Fruit fly (Drosophila melanogaster): ENCODE results near the gene CG11658.

The CG11658 gene

DNA sequence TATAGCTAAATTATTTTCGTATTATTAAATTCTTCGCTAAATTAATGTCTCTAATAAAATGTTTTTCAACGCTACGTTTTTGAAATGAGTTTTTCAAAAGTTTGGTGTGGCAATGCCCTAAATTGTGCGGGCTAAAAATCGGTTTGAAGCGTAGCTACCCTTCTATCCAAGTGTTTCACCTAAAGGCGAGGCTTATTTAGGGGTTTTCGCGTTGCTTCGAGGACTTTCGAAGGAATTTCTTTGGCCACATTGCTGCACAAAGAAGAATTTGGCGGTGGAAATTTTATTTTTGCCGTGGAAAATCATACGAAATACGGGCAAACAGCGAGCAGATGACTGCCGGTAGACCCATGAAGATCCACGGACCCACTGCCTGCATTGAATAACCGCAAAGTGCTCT is 26.6 kb downstream of the CG11658 start, which contains the start of gene TfIIEalpha (continued):
- no peak for TF ChIP-seq CHES-1-like (GFP tag; optimal IDR thresholded peaks at IDR 0.05)
- no peak for TF ChIP-seq D19A (tag; optimal IDR thresholded peaks at IDR 0.05)
- peak; percentile 62 for TF ChIP-seq Hmr (GFP tag; optimal IDR thresholded peaks at IDR 0.05)
- TF ChIP-seq CG7928 (GFP tag; optimal IDR thresholded peaks at IDR 0.05), result peak; percentile 15
- TF ChIP-seq rib (GFP tag; IDR thresholded peaks at IDR 0.05), result no peak
- no peak for TF ChIP-seq psq (GFP tag; optimal IDR thresholded peaks at IDR 0.05)
- peak; percentile 21 for TF ChIP-seq CG12391 (tag; optimal IDR thresholded peaks at IDR 0.05)
- peak; percentile 76 for TF ChIP-seq Med (GFP tag)
- TF ChIP-seq CTCF (GFP tag; optimal IDR thresholded peaks at IDR 0.05), result peak; percentile 16
- peak in 1 of 2 experiments; percentile 4 for TF ChIP-seq insv (GFP tag; optimal IDR thresholded peaks at IDR 0.05)
- peak; percentile 11 for TF ChIP-seq Hsf (GFP tag; optimal IDR thresholded peaks at IDR 0.05)
- peak; percentile 88 for TF ChIP-seq CG9797 (GFP tag; optimal IDR thresholded peaks at IDR 0.05)
- no peak for TF ChIP-seq tx (GFP tag; optimal IDR thresholded peaks at IDR 0.05)
- 0 out of 2 replicates have a peak, but pooled peaks have one; percentile 31 for TF ChIP-seq hbn (GFP tag; IDR thresholded peaks at IDR 0.05; ENCODE audit: partially characterized antibody)
- TF ChIP-seq Pdp1 (GFP tag; optimal IDR thresholded peaks at IDR 0.05), result peak in 1 of 2 experiments; percentile 56
- peak; percentile 55 for TF ChIP-seq Sin3A (optimal IDR thresholded peaks at IDR 0.05)
- TF ChIP-seq phol (tag; optimal IDR thresholded peaks at IDR 0.05), result peak; percentile 54
- peak; percentile 11 for TF ChIP-seq Fer1 (GFP tag; optimal IDR thresholded peaks at IDR 0.05)
- peak; percentile 12 for TF ChIP-seq chn (GFP tag; optimal IDR thresholded peaks at IDR 0.05)
- peak; percentile 51; the same call in 1 of the 2 replicates for TF ChIP-seq bbx (GFP tag; IDR thresholded peaks at IDR 0.05; ENCODE audit: partially characterized antibody)
- TF ChIP-seq E2f1 (GFP tag; IDR thresholded peaks at IDR 0.05), result peak; percentile 49; the same call in 1 of the 2 replicates
- TF ChIP-seq Bgb (GFP tag; IDR thresholded peaks at IDR 0.05; ENCODE audit: partially characterized antibody), result peak; percentile 54; the same call in 1 of the 2 replicates
- TF ChIP-seq CG6854 (GFP tag; optimal IDR thresholded peaks at IDR 0.05), result no peak
- TF ChIP-seq lmd (GFP tag; IDR thresholded peaks at IDR 0.05), result no peak
- TF ChIP-seq E2f2 (GFP tag; IDR thresholded peaks at IDR 0.05), result peak; percentile 90
- peak; percentile 27 for TF ChIP-seq CG12769 (tag; optimal IDR thresholded peaks at IDR 0.05)
- peak; percentile 99 for TF ChIP-seq gfzf (GFP tag; optimal IDR thresholded peaks at IDR 0.05)
- peak; percentile 0 for TF ChIP-seq gem (tag; optimal IDR thresholded peaks at IDR 0.05)
- no peak for TF ChIP-seq Atf3 (GFP tag; optimal IDR thresholded peaks at IDR 0.05)
- peak; percentile 15 to 22 for TF ChIP-seq dpn (GFP tag; optimal IDR thresholded peaks at IDR 0.05)
- TF ChIP-seq MBD-R2 (GFP tag; IDR thresholded peaks at IDR 0.05), result peak; percentile 89
- TF ChIP-seq HLH4C (GFP tag; IDR thresholded peaks at IDR 0.05; ENCODE audit: partially characterized antibody), result 0 out of 3 replicates have a peak, but pooled peaks have one; percentile 41
- 0 out of 2 replicates have a peak, but pooled peaks have one; percentile 3 for TF ChIP-seq H2.0 (GFP tag; IDR thresholded peaks at IDR 0.05)
- peak; percentile 56 for TF ChIP-seq CG10267 (tag; optimal IDR thresholded peaks at IDR 0.05)
- TF ChIP-seq HmgD (GFP tag; optimal IDR thresholded peaks at IDR 0.05), result peak; percentile 69
- peak; percentile 19 for TF ChIP-seq Mad (GFP tag; optimal IDR thresholded peaks at IDR 0.05)
- peak; percentile 11 for TF ChIP-seq PHDP (tag; optimal IDR thresholded peaks at IDR 0.05)
- peak; percentile 84 for TF ChIP-seq Ets97D (GFP tag; optimal IDR thresholded peaks at IDR 0.05)
- peak; percentile 15 for TF ChIP-seq CrebB (tag; optimal IDR thresholded peaks at IDR 0.05)
- TF ChIP-seq Dref (GFP tag; IDR thresholded peaks at IDR 0.05), result peak; percentile 69
- peak; percentile 72 for TF ChIP-seq CG42726 (GFP tag; IDR thresholded peaks at IDR 0.05; ENCODE audit: partially characterized antibody)
- TF ChIP-seq CG14710 (tag; optimal IDR thresholded peaks at IDR 0.05), result peak; percentile 38
- TF ChIP-seq CG2116 (GFP tag; optimal IDR thresholded peaks at IDR 0.05), result peak; percentile 38
- TF ChIP-seq Camta (GFP tag; optimal IDR thresholded peaks at IDR 0.05), result peak; percentile 17
- peak; percentile 41; the same call in 1 of the 2 replicates for TF ChIP-seq CG32532 (GFP tag; IDR thresholded peaks at IDR 0.05)
- TF ChIP-seq Rfx (GFP tag; IDR thresholded peaks at IDR 0.05), result peak; percentile 49; the same call in 1 of the 2 replicates
- TF ChIP-seq vvl (GFP tag; IDR thresholded peaks at IDR 0.05), result peak; percentile 73
- TF ChIP-seq NC2β (GFP tag; optimal IDR thresholded peaks at IDR 0.05), result peak; percentile 17
- TF ChIP-seq prd (optimal IDR thresholded peaks at IDR 0.05), result no peak
- TF ChIP-seq prd (GFP tag; IDR thresholded peaks at IDR 0.05), result no peak
- TF ChIP-seq CG16779 (GFP tag; IDR thresholded peaks at IDR 0.05), result no peak

All from whole organism, embryonic.